Worm (Caenorhabditis elegans) whole organism, young adult: ENCODE data around the gene C14B4.2.

Source experiments
- B0019.2 ChIP-seq: fragments of 200-800 bp; sonication (Bioruptor generic); conservative IDR thresholded peaks from 2 replicates; pipeline ENCODE4 v1.3.6; 2022; ENCODE audit warnings: missing genetic modification reagents, missing genetic modification characterization, missing compliant biosample characterization
- T07F8.4 ChIP-seq: sonication (generic microtip); optimal IDR thresholded peaks from 2 replicates; lab custom pipeline; 2016; ENCODE audit warnings: mild to moderate bottlenecking, missing genetic modification characterization, moderate library complexity, missing compliant biosample characterization
- ama-1 ChIP-seq, 3 experiments: fragments of 150-350 bp in 1 of 3; sonication (generic microtip) in 2 of 3; optimal IDR thresholded peaks; 2 replicates each; lab custom pipeline; 2014 to 2018; ENCODE audit warnings: missing biosample characterization in 2 of 3, missing genetic modification characterization in 2 of 3, missing genetic modification reagents in 2 of 3
- ceh-100 ChIP-seq: fragments of 200-800 bp; sonication (Bioruptor generic); IDR thresholded peaks from 2 replicates; pipeline ENCODE4 v1.3.6; 2022; ENCODE audit warnings: missing genetic modification reagents, missing genetic modification characterization, missing compliant biosample characterization
- ceh-91 ChIP-seq: fragments of 200-800 bp; sonication (Bioruptor generic); IDR thresholded peaks from 2 replicates; pipeline ENCODE4 v1.3.6; 2022; ENCODE audit warnings: missing genetic modification reagents, missing genetic modification characterization, missing compliant biosample characterization
- efl-1 ChIP-seq: fragments of 150-350 bp; optimal IDR thresholded peaks from 2 replicates; lab custom pipeline; 2014; ENCODE audit warnings: missing biosample characterization, missing genetic modification reagents, missing genetic modification characterization
- hlh-12 ChIP-seq: sonication (generic microtip); optimal IDR thresholded peaks from 2 replicates; lab custom pipeline; 2016; ENCODE audit warnings: missing genetic modification characterization, missing compliant biosample characterization
- lsl-1 ChIP-seq: fragments of 200-800 bp; sonication (Bioruptor generic); optimal IDR thresholded peaks from 2 replicates; lab custom pipeline; 2018; ENCODE audit warnings: mild to moderate bottlenecking, missing genetic modification characterization, moderate library complexity, missing compliant biosample characterization
- mel-28 ChIP-seq: sonication (generic microtip); optimal IDR thresholded peaks from 2 replicates; lab custom pipeline; 2016; ENCODE audit warnings: borderline replicate concordance, mild to moderate bottlenecking, missing genetic modification characterization, missing compliant biosample characterization
- sdz-38 ChIP-seq: sonication (generic microtip); optimal IDR thresholded peaks from 2 replicates; lab custom pipeline; 2016; ENCODE audit warnings: missing genotype, missing genetic modification characterization, missing compliant biosample characterization
- tlf-1 ChIP-seq: fragments of 200-800 bp; sonication (Bioruptor generic); optimal IDR thresholded peaks from 2 replicates; lab custom pipeline; 2018; ENCODE audit warnings: mild to moderate bottlenecking, missing genetic modification characterization, missing compliant biosample characterization
- unc-62 ChIP-seq: fragments of 150-350 bp; optimal IDR thresholded peaks from 2 replicates; lab custom pipeline; 2014; ENCODE audit warnings: missing biosample characterization, missing genetic modification reagents, missing genetic modification characterization
- xnd-1 ChIP-seq: sonication (generic microtip); optimal IDR thresholded peaks from 2 replicates; lab custom pipeline; 2016; ENCODE audit warnings: missing genotype, missing genetic modification reagents, missing genetic modification characterization, missing compliant biosample characterization

ce11 chrV:19390029-19390428 lies 27.6 kb upstream of the C14B4.2 start, which contains the start of gene slcr-46.2:
- no peak for TF ChIP-seq ceh-91
- no peak for TF ChIP-seq hlh-12 (tag; lab: Kevin White, UChicago)
- no peak for TF ChIP-seq mel-28 (tag; lab: Kevin White, UChicago)
- no peak for TF ChIP-seq ceh-100 (GFP tag; lab: Robert Waterston, UW)
- TF ChIP-seq efl-1 (GFP tag; lab: Kevin White, UChicago), result no peak
- TF ChIP-seq xnd-1 (tag; lab: Kevin White, UChicago), result no peak
- no peak for TF ChIP-seq sdz-38 (tag; lab: Kevin White, UChicago)
- no peak for TF ChIP-seq B0019.2 (GFP tag; lab: Robert Waterston, UW)
- no peak for TF ChIP-seq tlf-1 (GFP tag; lab: Kevin White, UChicago)
- no peak for TF ChIP-seq ama-1 (optimal IDR thresholded peaks at IDR 0.05; lab: Kevin White, UChicago)
- TF ChIP-seq ama-1 (GFP tag; optimal IDR thresholded peaks at IDR 0.05; lab: Kevin White, UChicago), result no peak
- no peak for TF ChIP-seq lsl-1 (GFP tag; lab: Kevin White, UChicago)
- TF ChIP-seq T07F8.4 (tag; lab: Kevin White, UChicago), result no peak
- no peak for TF ChIP-seq unc-62
